Fruit fly (Drosophila melanogaster) whole organism, embryonic: Measurements from ENCODE around the gene CG15480.

ENCODE experiments used
- Aef1 ChIP-seq: fragments of 200-800 bp; sonication (Bioruptor generic); IDR thresholded peaks from 3 replicates; pipeline ENCODE4 v1.3.6; 2022; ENCODE audit warnings: missing biosample characterization, missing genetic modification characterization
- CG10979 ChIP-seq: fragments of 200-800 bp; sonication (Bioruptor generic); optimal IDR thresholded peaks from 2 replicates; lab custom pipeline; 2018; ENCODE audit warnings: missing biosample characterization, mild to moderate bottlenecking, missing genetic modification characterization, moderate library complexity
- CG12236 ChIP-seq: fragments of 200-800 bp; sonication (Bioruptor generic); optimal IDR thresholded peaks from 2 replicates; lab custom pipeline; 2016; ENCODE audit warnings: missing biosample characterization, missing genetic modification characterization
- CG12391 ChIP-seq: fragments of 200-800 bp; sonication (Bioruptor generic); optimal IDR thresholded peaks from 3 replicates; lab custom pipeline; 2018; ENCODE audit warnings: missing biosample characterization, mild to moderate bottlenecking, missing genetic modification characterization, moderate library complexity
- CG13894 ChIP-seq: fragments of 200-800 bp; sonication (Bioruptor generic); optimal IDR thresholded peaks from 3 replicates; lab custom pipeline; 2018; ENCODE audit warnings: missing biosample characterization, mild to moderate bottlenecking, missing genetic modification characterization, moderate library complexity
- CG16863 ChIP-seq: fragments of 200-800 bp; sonication (Bioruptor generic); optimal IDR thresholded peaks from 3 replicates; lab custom pipeline; 2016; ENCODE audit warnings: missing biosample characterization, missing genetic modification characterization
- CG17829 ChIP-seq: fragments of 200-800 bp; optimal IDR thresholded peaks from 2 replicates; lab custom pipeline; 2019; ENCODE audit warnings: missing biosample characterization, mild to moderate bottlenecking, missing genetic modification characterization, moderate library complexity
- CG18764 ChIP-seq: fragments of 200-800 bp; sonication (Bioruptor generic); optimal IDR thresholded peaks from 3 replicates; lab custom pipeline; 2016; ENCODE audit warnings: missing biosample characterization, missing genetic modification characterization
- CG2202 ChIP-seq: fragments of 200-800 bp; sonication (Bioruptor generic); optimal IDR thresholded peaks from 2 replicates; lab custom pipeline; 2018; ENCODE audit warnings: missing biosample characterization, mild to moderate bottlenecking, missing genetic modification characterization
- CG31365 ChIP-seq: fragments of 200-800 bp; sonication (Bioruptor generic); optimal IDR thresholded peaks from 2 replicates; lab custom pipeline; 2018; ENCODE audit warnings: missing biosample characterization, mild to moderate bottlenecking, missing genetic modification characterization
- CG4282 ChIP-seq: fragments of 200-800 bp; sonication (Bioruptor generic); optimal IDR thresholded peaks from 2 replicates; lab custom pipeline; 2016; ENCODE audit warnings: missing biosample characterization, missing genetic modification characterization
- CG6175 ChIP-seq: fragments of 200-800 bp; sonication (Bioruptor generic); IDR thresholded peaks from 3 replicates; pipeline ENCODE4 v1.3.6; 2022; ENCODE audit warnings: missing biosample characterization, missing genetic modification characterization
- CG7745 ChIP-seq: fragments of 200-800 bp; sonication (Bioruptor generic); optimal IDR thresholded peaks from 2 replicates; lab custom pipeline; 2018; ENCODE audit warnings: missing biosample characterization, mild to moderate bottlenecking, missing genetic modification characterization, moderate library complexity
- CG7839 ChIP-seq: fragments of 200-800 bp; sonication (Bioruptor generic); optimal IDR thresholded peaks from 3 replicates; lab custom pipeline; 2018; ENCODE audit warnings: missing biosample characterization, mild to moderate bottlenecking, missing genetic modification characterization, moderate library complexity
- Dfd ChIP-seq, 2 experiments: fragments of >200 bp; optimal IDR thresholded peaks; 2 replicates each; lab custom pipeline; 2017; ENCODE audit warnings: missing biosample characterization in 2 of 2, missing genetic modification characterization in 2 of 2
- Dip3 ChIP-seq: fragments of 200-800 bp; sonication (Bioruptor generic); optimal IDR thresholded peaks from 3 replicates; lab custom pipeline; 2016; ENCODE audit warnings: missing biosample characterization, missing genetic modification characterization
- Doc3 ChIP-seq: fragments of 200-800 bp; sonication (Bioruptor generic); IDR thresholded peaks from 3 replicates; pipeline ENCODE4 v1.3.6; 2022; ENCODE audit warnings: missing biosample characterization, missing genetic modification characterization; ENCODE audit not compliant: partially characterized antibody
- Ets97D ChIP-seq: fragments of 200-800 bp; sonication (Bioruptor generic); optimal IDR thresholded peaks from 3 replicates; lab custom pipeline; 2016; ENCODE audit warnings: missing biosample characterization, missing genetic modification characterization
- MBD-R2 ChIP-seq: fragments of 200-800 bp; sonication (Bioruptor generic); IDR thresholded peaks from 2 replicates; pipeline ENCODE4 v1.3.6; 2022; ENCODE audit warnings: missing biosample characterization, missing genetic modification characterization
- MTF-1 ChIP-seq: fragments of 200-800 bp; sonication (Bioruptor generic); optimal IDR thresholded peaks from 2 replicates; lab custom pipeline; 2018; ENCODE audit warnings: missing biosample characterization, mild to moderate bottlenecking, missing genetic modification characterization, borderline replicate concordance
- Mad ChIP-seq: fragments of 200-800 bp; sonication (Bioruptor generic); optimal IDR thresholded peaks from 2 replicates; lab custom pipeline; 2016; ENCODE audit warnings: missing biosample characterization, missing genetic modification characterization
- NFAT ChIP-seq: fragments of 200-800 bp; sonication (Bioruptor generic); IDR thresholded peaks from 2 replicates; pipeline ENCODE4 v1.3.6; 2022; ENCODE audit warnings: missing biosample characterization, missing genetic modification characterization
- Neu2 ChIP-seq: fragments of 200-800 bp; sonication (Bioruptor generic); optimal IDR thresholded peaks from 3 replicates; lab custom pipeline; 2016; ENCODE audit warnings: missing biosample characterization, missing genetic modification characterization, borderline replicate concordance
- Nf-YB ChIP-seq: fragments of 200-800 bp; sonication (Bioruptor generic); optimal IDR thresholded peaks from 3 replicates; lab custom pipeline; 2019; ENCODE audit warnings: missing biosample characterization, mild to moderate bottlenecking, missing genetic modification characterization, moderate library complexity
- NfI ChIP-seq: fragments of 200-800 bp; sonication (Bioruptor generic); optimal IDR thresholded peaks from 3 replicates; lab custom pipeline; 2018; ENCODE audit warnings: missing biosample characterization, mild to moderate bottlenecking, missing genetic modification characterization, moderate library complexity
- PHDP ChIP-seq: fragments of 200-800 bp; sonication (Bioruptor generic); optimal IDR thresholded peaks from 3 replicates; lab custom pipeline; 2018; ENCODE audit warnings: missing biosample characterization, mild to moderate bottlenecking, missing genetic modification characterization, moderate library complexity
- Spps ChIP-seq: fragments of 200-800 bp; sonication (Bioruptor generic); optimal IDR thresholded peaks from 2 replicates; lab custom pipeline; 2018; ENCODE audit warnings: missing biosample characterization, mild to moderate bottlenecking, missing genetic modification characterization
- Trl ChIP-seq, 3 experiments: fragments of >200 bp in 2 of 3; fragments of 200-800 bp in 1 of 3; sonication (Bioruptor generic) in 1 of 3; optimal IDR thresholded peaks; 2 replicates in 1 of 3; 3 replicates in 2 of 3; lab custom pipeline; 2016 to 2017; ENCODE audit warnings: missing biosample characterization in 1 of 3, missing genetic modification characterization in 1 of 3
- bab2 ChIP-seq: fragments of 200-800 bp; sonication (Bioruptor generic); optimal IDR thresholded peaks from 2 replicates; lab custom pipeline; 2016; ENCODE audit warnings: missing biosample characterization, missing genetic modification characterization
- bbx ChIP-seq: fragments of 200-800 bp; sonication (Bioruptor generic); IDR thresholded peaks from 2 replicates; pipeline ENCODE4 v1.3.6; 2022; ENCODE audit warnings: missing biosample characterization, missing genetic modification characterization; ENCODE audit not compliant: partially characterized antibody
- corto ChIP-seq: fragments of 200-800 bp; sonication (Bioruptor generic); optimal IDR thresholded peaks from 2 replicates; lab custom pipeline; 2016; ENCODE audit warnings: missing biosample characterization, mild to moderate bottlenecking, missing genetic modification characterization, moderate library complexity
- dysf ChIP-seq: fragments of 200-800 bp; sonication (Bioruptor generic); IDR thresholded peaks from 3 replicates; pipeline ENCODE4 v1.3.6; 2022; ENCODE audit warnings: missing biosample characterization, missing genetic modification characterization
- eve ChIP-seq, 2 experiments: fragments of >200 bp; optimal IDR thresholded peaks; 2 replicates each; lab custom pipeline; 2017; ENCODE audit warnings: missing biosample characterization in 2 of 2, missing genetic modification characterization in 2 of 2
- fd3F ChIP-seq: fragments of 200-800 bp; sonication (Bioruptor generic); optimal IDR thresholded peaks from 2 replicates; lab custom pipeline; 2018; ENCODE audit warnings: missing biosample characterization, mild to moderate bottlenecking, missing genetic modification characterization, moderate library complexity
- fru ChIP-seq: fragments of >200 bp; optimal IDR thresholded peaks from 2 replicates; lab custom pipeline; 2017
- gcm ChIP-seq: fragments of 200-800 bp; sonication (Bioruptor generic); optimal IDR thresholded peaks from 2 replicates; lab custom pipeline; 2019; ENCODE audit warnings: missing biosample characterization, mild to moderate bottlenecking, missing genetic modification characterization, moderate library complexity
- gsb ChIP-seq: fragments of 200-800 bp; sonication (Bioruptor generic); IDR thresholded peaks from 2 replicates; pipeline ENCODE4 v1.3.6; 2022; ENCODE audit warnings: missing biosample characterization, missing genetic modification characterization
- gt ChIP-seq: fragments of 200-800 bp; sonication (Bioruptor generic); IDR thresholded peaks from 2 replicates; pipeline ENCODE4 v1.3.6; 2022; ENCODE audit warnings: missing biosample characterization, missing genetic modification characterization
- hb ChIP-seq: fragments of 200-800 bp; sonication (Bioruptor generic); IDR thresholded peaks from 3 replicates; pipeline ENCODE4 v1.3.6; 2022; ENCODE audit warnings: missing biosample characterization, missing genetic modification characterization; ENCODE audit not compliant: partially characterized antibody
- jigr1 ChIP-seq: fragments of 200-800 bp; sonication (Bioruptor generic); IDR thresholded peaks from 3 replicates; pipeline ENCODE4 v1.3.6; 2022; ENCODE audit warnings: missing biosample characterization, missing genetic modification characterization
- nau ChIP-seq: fragments of 200-800 bp; sonication (Bioruptor generic); optimal IDR thresholded peaks from 3 replicates; lab custom pipeline; 2017; ENCODE audit warnings: missing biosample characterization, mild to moderate bottlenecking, missing genetic modification characterization, missing genetic modification reagents
- pb ChIP-seq: fragments of 200-800 bp; sonication (Bioruptor generic); optimal IDR thresholded peaks from 3 replicates; lab custom pipeline; 2016; ENCODE audit warnings: missing biosample characterization, missing genetic modification characterization
- peb ChIP-seq: fragments of 200-800 bp; sonication (Bioruptor generic); IDR thresholded peaks from 2 replicates; pipeline ENCODE4 v1.3.6; 2022; ENCODE audit warnings: missing biosample characterization, missing genetic modification characterization
- pzg ChIP-seq: fragments of 200-800 bp; sonication (Bioruptor generic); optimal IDR thresholded peaks from 3 replicates; lab custom pipeline; 2018; ENCODE audit warnings: missing biosample characterization, mild to moderate bottlenecking, missing genetic modification characterization, moderate library complexity
- rib ChIP-seq: fragments of 200-800 bp; sonication (Bioruptor generic); IDR thresholded peaks from 2 replicates; pipeline ENCODE4 v1.3.6; 2022; ENCODE audit warnings: missing biosample characterization, missing genetic modification characterization
- so ChIP-seq: fragments of 200-800 bp; sonication (Bioruptor generic); IDR thresholded peaks from 3 replicates; pipeline ENCODE4 v1.3.6; 2022; ENCODE audit warnings: missing biosample characterization, missing genetic modification characterization
- sug ChIP-seq: fragments of 200-800 bp; optimal IDR thresholded peaks from 2 replicates; lab custom pipeline; 2019; ENCODE audit warnings: missing biosample characterization, mild to moderate bottlenecking, missing genetic modification characterization, moderate library complexity
- unc-4 ChIP-seq: fragments of 200-800 bp; sonication (Bioruptor generic); IDR thresholded peaks from 2 replicates; pipeline ENCODE4 v1.3.6; 2022; ENCODE audit warnings: missing biosample characterization, missing genetic modification characterization; ENCODE audit not compliant: partially characterized antibody
- wek ChIP-seq: fragments of 200-800 bp; sonication (Bioruptor generic); optimal IDR thresholded peaks from 3 replicates; lab custom pipeline; 2018; ENCODE audit warnings: missing biosample characterization, mild to moderate bottlenecking, missing genetic modification characterization, moderate library complexity

Gene CG15480

DNA sequence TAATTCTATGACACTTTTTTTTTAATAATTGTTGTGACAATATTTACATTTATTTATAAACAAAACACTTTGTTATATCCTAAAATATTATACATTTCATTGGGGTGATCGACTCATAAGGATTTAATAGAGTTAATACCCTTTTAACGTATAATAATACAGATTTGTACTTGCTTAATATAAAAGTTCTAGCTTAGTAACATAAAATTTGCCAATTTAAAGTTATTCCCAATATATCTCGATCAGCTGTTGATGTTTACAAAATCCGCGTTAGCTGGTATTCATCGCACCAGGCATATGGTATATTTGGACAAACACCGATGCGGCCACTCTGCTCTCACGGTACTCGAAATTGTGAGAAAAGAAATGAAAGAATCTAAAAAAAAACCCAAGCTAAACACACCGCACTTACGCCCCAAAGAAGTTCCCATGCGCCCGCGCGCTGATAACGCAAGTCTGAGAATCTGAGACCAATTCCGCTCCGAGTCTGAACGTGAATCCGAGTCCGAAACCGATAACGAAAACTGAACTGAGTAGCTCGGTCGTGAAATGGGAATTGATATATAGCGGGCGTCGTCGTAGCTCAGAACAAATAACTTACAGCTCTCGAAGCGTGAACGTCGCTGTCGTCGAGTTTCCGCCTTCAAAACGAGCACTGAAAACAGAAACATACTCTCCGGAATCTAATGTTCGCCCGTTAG, 21.5 kb downstream of the CG15480 start, which contains the start of gene Pect (continued):
- no peak for TF ChIP-seq NfI (GFP tag; lab: Kevin White, UChicago)
- TF ChIP-seq corto (GFP tag; lab: Kevin White, UChicago) = no peak
- TF ChIP-seq Aef1 (GFP tag; lab: Robert Waterston, UW) = no peak
- TF ChIP-seq CG17829 (tag; lab: Kevin White, UChicago) = peak; percentile 14
- TF ChIP-seq Ets97D (GFP tag; lab: Kevin White, UChicago) = no peak
- no peak for TF ChIP-seq gt (GFP tag; lab: Robert Waterston, UW)
- no peak for TF ChIP-seq peb (GFP tag; lab: Robert Waterston, UW)
- no peak for TF ChIP-seq CG12236
- TF ChIP-seq CG7839 = no peak
- TF ChIP-seq CG6175 (GFP tag; lab: Robert Waterston, UW) = no peak
- no peak for TF ChIP-seq Mad (GFP tag; lab: Kevin White, UChicago)
- TF ChIP-seq bbx (GFP tag; lab: Robert Waterston, UW) = peak; percentile 49
- no peak for TF ChIP-seq eve (GFP tag; optimal IDR thresholded peaks at IDR 0.05; lab: Kevin White, UChicago)
- no peak for TF ChIP-seq gcm (GFP tag; lab: Kevin White, UChicago)
- TF ChIP-seq CG13894 (tag; lab: Kevin White, UChicago) = peak; percentile 79
- no peak for TF ChIP-seq Nf-YB
- TF ChIP-seq pb (GFP tag; lab: Kevin White, UChicago) = no peak
- peak; percentile 66; the same call in 1 of the 3 replicates for TF ChIP-seq so (GFP tag; lab: Robert Waterston, UW)
- no peak for TF ChIP-seq fd3F (GFP tag; lab: Kevin White, UChicago)
- TF ChIP-seq sug = peak; percentile 29
- TF ChIP-seq jigr1 (GFP tag; lab: Robert Waterston, UW) = no peak
- TF ChIP-seq CG2202 = no peak
- TF ChIP-seq bab2 = no peak
- TF ChIP-seq Spps (tag; lab: Kevin White, UChicago) = no peak
- TF ChIP-seq Dfd (GFP tag; optimal IDR thresholded peaks at IDR 0.05; lab: Kevin White, UChicago) = no peak
- TF ChIP-seq Neu2 (GFP tag; lab: Kevin White, UChicago) = no peak
- no peak for TF ChIP-seq CG4282 (GFP tag; lab: Kevin White, UChicago)
- TF ChIP-seq gsb = no peak
- peak in 1 of 2 experiments; percentile 66 for TF ChIP-seq Trl (optimal IDR thresholded peaks at IDR 0.05; lab: Kevin White, UChicago)
- TF ChIP-seq Trl (GFP tag; optimal IDR thresholded peaks at IDR 0.05; lab: Kevin White, UChicago) = no peak
- TF ChIP-seq Doc3 (GFP tag; lab: Robert Waterston, UW) = 0 out of 3 replicates have a peak, but pooled peaks have one; percentile 36
- no peak for TF ChIP-seq CG18764 (GFP tag; lab: Kevin White, UChicago)
- no peak for TF ChIP-seq rib (GFP tag; lab: Robert Waterston, UW)
- no peak for TF ChIP-seq nau (GFP tag; lab: Kevin White, UChicago)
- no peak for TF ChIP-seq CG31365 (tag; lab: Kevin White, UChicago)
- peak; percentile 58 for TF ChIP-seq pzg (GFP tag; lab: Kevin White, UChicago)
- TF ChIP-seq fru (lab: Kevin White, UChicago) = no peak
- peak; percentile 60 for TF ChIP-seq unc-4 (GFP tag; lab: Robert Waterston, UW)
- no peak for TF ChIP-seq hb (GFP tag; lab: Robert Waterston, UW)
- TF ChIP-seq CG16863 = no peak
- TF ChIP-seq wek (GFP tag; lab: Kevin White, UChicago) = peak; percentile 5
- TF ChIP-seq CG10979 (tag; lab: Kevin White, UChicago) = no peak
- TF ChIP-seq MTF-1 = no peak
- no peak for TF ChIP-seq CG7745 (tag; lab: Kevin White, UChicago)
- TF ChIP-seq MBD-R2 = 0 out of 2 replicates have a peak, but pooled peaks have one; percentile 12
- no peak for TF ChIP-seq Dip3
- TF ChIP-seq dysf (GFP tag; lab: Robert Waterston, UW) = 0 out of 3 replicates have a peak, but pooled peaks have one; percentile 2
- peak; percentile 63 for TF ChIP-seq CG12391
- no peak for TF ChIP-seq NFAT (GFP tag; lab: Robert Waterston, UW)
- no peak for TF ChIP-seq PHDP (tag; lab: Kevin White, UChicago)
